Worm (Caenorhabditis elegans) whole organism, L4 larva: ENCODE results near the gene T14A8.2.
A peak's percentile ranks its signal among the peaks of the same experiment; 100 is the strongest.

Source experiments
- F26F4.8 ChIP-seq: fragments of 200-800 bp; sonication (Bioruptor generic); conservative IDR thresholded peaks from 2 replicates; pipeline ENCODE4 v1.3.6; 2022; ENCODE audit warnings: missing genetic modification characterization, missing compliant biosample characterization
- F37D6.2 ChIP-seq: sonication (generic microtip); optimal IDR thresholded peaks from 2 replicates; lab custom pipeline; 2016; ENCODE audit warnings: mild to moderate bottlenecking, missing genetic modification characterization, missing compliant biosample characterization
- F49E8.2 ChIP-seq: sonication (generic microtip); optimal IDR thresholded peaks from 2 replicates; lab custom pipeline; 2016; ENCODE audit warnings: missing compliant biosample characterization, mild to moderate bottlenecking, missing genetic modification characterization, borderline replicate concordance
- Y105C5A.15 ChIP-seq: fragments of 200-800 bp; sonication (Bioruptor generic); IDR thresholded peaks from 2 replicates; pipeline ENCODE4 v1.3.6; 2022; ENCODE audit warnings: missing genetic modification characterization, missing compliant biosample characterization
- Y48G9A.11 ChIP-seq: fragments of 200-800 bp; sonication (Bioruptor generic); IDR thresholded peaks from 2 replicates; pipeline ENCODE4 v1.3.6; 2022; ENCODE audit warnings: missing genetic modification reagents, missing genetic modification characterization, missing compliant biosample characterization
- ZK337.2 ChIP-seq: fragments of 200-800 bp; sonication (Bioruptor generic); IDR thresholded peaks from 2 replicates; pipeline ENCODE4 v1.3.6; 2022; ENCODE audit warnings: missing genetic modification reagents, missing genetic modification characterization, missing compliant biosample characterization
- ZK546.5 ChIP-seq, 2 experiments: sonication (generic microtip); optimal IDR thresholded peaks; 2 replicates each; lab custom pipeline; 2017; ENCODE audit warnings: missing biosample characterization in 2 of 2, missing genetic modification characterization in 2 of 2
- aha-1 ChIP-seq: fragments of 150-350 bp; peaks from one replicate; lab custom pipeline; 2014; ENCODE audit warnings: missing biosample characterization, missing genetic modification characterization
- ceh-28 ChIP-seq: fragments of 150-350 bp; optimal IDR thresholded peaks from 2 replicates; lab custom pipeline; 2014; ENCODE audit warnings: missing biosample characterization, missing genetic modification reagents, missing genetic modification characterization
- ceh-32 ChIP-seq: sonication (generic microtip); optimal IDR thresholded peaks from 2 replicates; lab custom pipeline; 2016; ENCODE audit warnings: mild to moderate bottlenecking, missing genetic modification characterization, missing compliant biosample characterization; ENCODE audit not compliant: poor library complexity
- ceh-44 ChIP-seq: fragments of 200-800 bp; sonication (Bioruptor generic); IDR thresholded peaks from 2 replicates; pipeline ENCODE4 v1.3.6; 2022; ENCODE audit warnings: missing genetic modification reagents, missing genetic modification characterization, missing compliant biosample characterization
- ces-1 ChIP-seq: fragments of 150-350 bp; sonication (generic microtip); optimal IDR thresholded peaks from 4 replicates; lab custom pipeline; 2014; ENCODE audit warnings: missing biosample characterization, missing genetic modification reagents, missing genetic modification characterization
- ctbp-1 ChIP-seq: fragments of 200-800 bp; sonication (Bioruptor generic); IDR thresholded peaks from 2 replicates; pipeline ENCODE4 v1.3.6; 2022; ENCODE audit warnings: missing genetic modification reagents, missing genetic modification characterization, missing compliant biosample characterization
- daf-16 ChIP-seq, 3 experiments: sonication (generic microtip); optimal IDR thresholded peaks; 2 replicates each; lab custom pipeline; 2016 to 2017; ENCODE audit warnings: missing genetic modification characterization in 3 of 3, missing genetic modification reagents in 3 of 3, mild to moderate bottlenecking in 2 of 3, missing compliant biosample characterization in 2 of 3, missing biosample characterization in 1 of 3, moderate library complexity in 1 of 3
- daf-19 ChIP-seq: fragments of 200-800 bp; sonication (Bioruptor generic); conservative IDR thresholded peaks from 2 replicates; pipeline ENCODE4 v1.3.6; 2022; ENCODE audit warnings: missing genetic modification characterization, missing compliant biosample characterization
- dmd-6 ChIP-seq: fragments of 200-800 bp; sonication (Bioruptor generic); IDR thresholded peaks from 2 replicates; pipeline ENCODE4 v1.3.6; 2022; ENCODE audit warnings: missing genetic modification reagents, missing genetic modification characterization, missing compliant biosample characterization
- dpl-1 ChIP-seq: fragments of 150-350 bp; optimal IDR thresholded peaks from 2 replicates; lab custom pipeline; 2014; ENCODE audit warnings: missing biosample characterization, missing genetic modification reagents, missing genetic modification characterization
- dve-1 ChIP-seq: sonication (generic microtip); optimal IDR thresholded peaks from 2 replicates; lab custom pipeline; 2017; ENCODE audit warnings: antibody characterized with exemption, mild to moderate bottlenecking, missing genetic modification characterization, missing compliant biosample characterization; ENCODE audit not compliant: insufficient read depth
- fos-1 ChIP-seq: fragments of 150-350 bp; optimal IDR thresholded peaks from 2 replicates; lab custom pipeline; 2014; ENCODE audit warnings: missing biosample characterization, missing genetic modification characterization
- hif-1 ChIP-seq, 2 experiments: sonication (generic microtip); optimal IDR thresholded peaks; 2 replicates each; lab custom pipeline; 2016 to 2017; ENCODE audit warnings: missing compliant biosample characterization in 2 of 2, missing genetic modification characterization in 2 of 2, missing genetic modification reagents in 2 of 2, missing genotype in 2 of 2, mild to moderate bottlenecking in 1 of 2
- hlh-11 ChIP-seq: fragments of 200-800 bp; sonication (Bioruptor generic); optimal IDR thresholded peaks from 2 replicates; lab custom pipeline; 2018; ENCODE audit warnings: mild to moderate bottlenecking, missing genetic modification characterization, missing compliant biosample characterization
- hlh-30 ChIP-seq: sonication (generic microtip); optimal IDR thresholded peaks from 2 replicates; lab custom pipeline; 2017; ENCODE audit warnings: antibody characterized with exemption, mild to moderate bottlenecking, missing genetic modification characterization, missing compliant biosample characterization; ENCODE audit not compliant: insufficient read depth
- lim-7 ChIP-seq: fragments of 200-800 bp; sonication (Bioruptor generic); IDR thresholded peaks from 2 replicates; pipeline ENCODE4 v1.3.6; 2022; ENCODE audit warnings: missing genetic modification characterization, missing compliant biosample characterization
- lin-1 ChIP-seq: fragments of 200-800 bp; sonication (Bioruptor generic); IDR thresholded peaks from 2 replicates; pipeline ENCODE4 v1.3.6; 2022; ENCODE audit warnings: missing genetic modification reagents, missing genetic modification characterization, missing compliant biosample characterization
- lin-29 ChIP-seq: fragments of 200-800 bp; sonication (Bioruptor generic); IDR thresholded peaks from 2 replicates; pipeline ENCODE4 v1.3.6; 2022; ENCODE audit warnings: missing genetic modification reagents, missing genetic modification characterization, missing compliant biosample characterization
- lin-38 ChIP-seq: fragments of 200-800 bp; sonication (Bioruptor generic); IDR thresholded peaks from 2 replicates; pipeline ENCODE4 v1.3.6; 2022; ENCODE audit warnings: missing genetic modification reagents, missing genetic modification characterization, missing compliant biosample characterization
- lin-39 ChIP-seq: fragments of 150-350 bp; optimal IDR thresholded peaks from 2 replicates; lab custom pipeline; 2014; ENCODE audit warnings: missing biosample characterization, missing genetic modification reagents, missing genetic modification characterization
- lsy-2 ChIP-seq, 2 experiments: fragments of 150-350 bp in 1 of 2; sonication (generic microtip) in 1 of 2; optimal IDR thresholded peaks; 2 replicates each; lab custom pipeline; 2014 to 2017; ENCODE audit warnings: missing biosample characterization in 2 of 2, missing genetic modification characterization in 2 of 2
- madf-9 ChIP-seq: fragments of 200-800 bp; sonication (Bioruptor generic); conservative IDR thresholded peaks from 2 replicates; pipeline ENCODE4 v1.3.6; 2022; ENCODE audit warnings: missing genetic modification reagents, missing genetic modification characterization, missing compliant biosample characterization
- mdl-1 ChIP-seq, 2 experiments: fragments of 150-350 bp in 1 of 2; sonication (generic microtip) in 1 of 2; optimal IDR thresholded peaks; 2 replicates each; lab custom pipeline; 2014 to 2017; ENCODE audit warnings: missing biosample characterization in 2 of 2, missing genetic modification characterization in 2 of 2
- mdt-29 ChIP-seq: fragments of 200-800 bp; sonication (Bioruptor generic); IDR thresholded peaks from 2 replicates; pipeline ENCODE4 v1.3.6; 2022; ENCODE audit warnings: missing genetic modification reagents, missing genetic modification characterization, missing compliant biosample characterization
- mes-2 ChIP-seq: sonication (generic microtip); optimal IDR thresholded peaks from 2 replicates; lab custom pipeline; 2016; ENCODE audit warnings: missing genotype, mild to moderate bottlenecking, missing genetic modification characterization, missing compliant biosample characterization; ENCODE audit not compliant: poor library complexity, severe bottlenecking
- mxl-2 ChIP-seq: fragments of 200-800 bp; sonication (Bioruptor generic); conservative IDR thresholded peaks from 2 replicates; pipeline ENCODE4 v1.3.6; 2022; ENCODE audit warnings: missing genetic modification reagents, missing genetic modification characterization, missing compliant biosample characterization
- nhr-28 ChIP-seq: fragments of 150-350 bp; optimal IDR thresholded peaks from 2 replicates; lab custom pipeline; 2014; ENCODE audit warnings: missing biosample characterization, missing genetic modification characterization
- pha-4 ChIP-seq, 2 experiments: fragments of 150-350 bp in 1 of 2; fragments of 200-800 bp in 1 of 2; sonication (Bioruptor generic) in 1 of 2; IDR thresholded peaks in 1 of 2; optimal IDR thresholded peaks in 1 of 2; 2 replicates each; pipeline versions ENCODE4 v1.3.6 to Lab custom; 2014 to 2022; ENCODE audit warnings: missing genetic modification characterization in 2 of 2, missing genetic modification reagents in 2 of 2, missing biosample characterization in 1 of 2, missing compliant biosample characterization in 1 of 2
- saeg-2 ChIP-seq: fragments of 200-800 bp; sonication (Bioruptor generic); IDR thresholded peaks from 2 replicates; pipeline ENCODE4 v1.3.6; 2022; ENCODE audit warnings: missing genetic modification reagents, missing genetic modification characterization, missing compliant biosample characterization
- sdz-12 ChIP-seq: fragments of 200-800 bp; sonication (Bioruptor generic); optimal IDR thresholded peaks from 2 replicates; lab custom pipeline; 2018; ENCODE audit warnings: mild to moderate bottlenecking, missing genetic modification characterization, missing compliant biosample characterization
- snpc-1.2 ChIP-seq: fragments of 200-800 bp; sonication (Bioruptor generic); IDR thresholded peaks from 2 replicates; pipeline ENCODE4 v1.3.6; 2022; ENCODE audit warnings: missing genetic modification reagents, missing genetic modification characterization, missing compliant biosample characterization
- tag-97 ChIP-seq: fragments of 200-800 bp; sonication (Bioruptor generic); IDR thresholded peaks from 2 replicates; pipeline ENCODE4 v1.3.6; 2022; ENCODE audit warnings: missing genetic modification characterization, missing compliant biosample characterization
- tra-1 ChIP-seq: fragments of 200-800 bp; sonication (Bioruptor generic); IDR thresholded peaks from 2 replicates; pipeline ENCODE4 v1.3.6; 2022; ENCODE audit warnings: missing genetic modification reagents, missing genetic modification characterization, missing compliant biosample characterization
- unc-130 ChIP-seq: sonication (generic microtip); optimal IDR thresholded peaks from 2 replicates; lab custom pipeline; 2016; ENCODE audit warnings: missing genetic modification reagents, missing genetic modification characterization, missing compliant biosample characterization
- zip-11 ChIP-seq: fragments of 200-800 bp; sonication (Bioruptor generic); IDR thresholded peaks from 2 replicates; pipeline ENCODE4 v1.3.6; 2022; ENCODE audit warnings: missing genetic modification characterization, missing compliant biosample characterization
- zip-2 ChIP-seq: fragments of 150-350 bp; optimal IDR thresholded peaks from 2 replicates; lab custom pipeline; 2014; ENCODE audit warnings: missing biosample characterization, missing genetic modification characterization
- ztf-11 ChIP-seq: fragments of 150-350 bp; optimal IDR thresholded peaks from 2 replicates; lab custom pipeline; 2014; ENCODE audit warnings: missing biosample characterization, missing genetic modification characterization
- ztf-7 ChIP-seq: fragments of 150-350 bp; optimal IDR thresholded peaks from 2 replicates; lab custom pipeline; 2014; ENCODE audit warnings: missing biosample characterization, missing genetic modification characterization

The T14A8.2 gene

DNA sequence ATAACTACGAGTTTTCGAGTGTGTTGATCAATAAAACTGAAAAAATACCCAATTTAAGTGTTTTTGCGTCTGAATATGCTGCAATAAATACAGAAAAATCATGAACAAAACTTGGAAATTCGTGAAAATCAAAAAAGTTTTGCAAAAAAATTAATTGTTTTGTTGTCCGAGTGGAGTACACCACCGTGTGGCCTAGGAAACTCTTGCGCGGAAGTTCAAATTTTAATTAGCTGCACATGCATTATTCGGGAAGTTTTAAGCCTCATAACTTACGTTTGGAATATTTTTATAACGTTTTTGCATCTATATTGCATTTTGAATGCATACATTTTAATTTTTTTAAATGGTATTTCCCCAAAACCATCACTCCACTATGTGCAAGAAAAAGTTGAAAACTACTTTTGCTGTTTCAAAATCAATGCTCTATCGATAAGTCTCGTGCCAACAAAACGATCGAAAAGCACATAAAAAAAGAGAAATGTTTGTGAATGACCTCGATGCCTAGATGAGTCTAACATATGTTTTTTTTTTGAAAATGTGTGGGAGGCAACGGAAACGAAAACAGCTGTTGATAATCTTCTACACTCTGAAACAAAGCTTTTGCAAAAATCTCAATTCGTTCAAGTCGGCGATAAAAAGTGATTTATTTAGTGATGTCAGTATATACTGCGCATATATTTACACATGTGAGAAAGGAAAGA lies 5.9 kb downstream of the T14A8.2 start:
- TF ChIP-seq unc-130 (GFP tag; lab: Kevin White, UChicago) (peak; percentile 62), F26F4.8 (GFP tag; lab: Robert Waterston, UW) (no peak), ZK337.2 (GFP tag; lab: Robert Waterston, UW) (peak; percentile 49; the same call in 1 of the 2 replicates), lin-38 (GFP tag; lab: Robert Waterston, UW) (peak; percentile 40), ztf-11 (no peak), Y48G9A.11 (GFP tag; lab: Robert Waterston, UW) (peak; percentile 50; the same call in 1 of the 2 replicates), F49E8.2 (tag; lab: Kevin White, UChicago) (no peak), zip-11 (GFP tag; lab: Robert Waterston, UW) (no peak), hlh-11 (tag; lab: Kevin White, UChicago) (peak; percentile 29), F37D6.2 (no peak), daf-19 (GFP tag; lab: Robert Waterston, UW) (no peak), pha-4 (GFP tag; IDR thresholded peaks at IDR 0.05; lab: Robert Waterston, UW) (no peak), pha-4 (tag; optimal IDR thresholded peaks at IDR 0.05; lab: Kevin White, UChicago) (no peak), dpl-1 (GFP tag; lab: Kevin White, UChicago) (peak; percentile 83), lsy-2 (tag; optimal IDR thresholded peaks at IDR 0.05; lab: Kevin White, UChicago) (peak in 1 of 2 experiments; percentile 45), nhr-28 (tag; lab: Kevin White, UChicago) (peak; percentile 32), daf-16 (GFP tag; optimal IDR thresholded peaks at IDR 0.05; lab: Kevin White, UChicago) (no peak), daf-16 (tag; optimal IDR thresholded peaks at IDR 0.05; lab: Kevin White, UChicago) (peak; percentile 24), hif-1 (tag; optimal IDR thresholded peaks at IDR 0.05; lab: Kevin White, UChicago) (peak in 1 of 2 experiments; percentile 22), ceh-28 (tag; lab: Kevin White, UChicago) (no peak), aha-1 (tag; lab: Kevin White, UChicago) (peak; percentile 60), ces-1 (no peak), sdz-12 (no peak), mes-2 (tag; lab: Kevin White, UChicago) (peak; percentile 92), dve-1 (tag; lab: Kevin White, UChicago) (peak; percentile 41), lin-1 (GFP tag; lab: Robert Waterston, UW) (no peak), lin-29 (GFP tag; lab: Robert Waterston, UW) (no peak), dmd-6 (GFP tag; lab: Robert Waterston, UW) (peak; percentile 38; the same call in 1 of the 2 replicates), mdt-29 (no peak), hlh-30 (tag; lab: Kevin White, UChicago) (no peak), lin-39 (tag; lab: Kevin White, UChicago) (no peak), snpc-1.2 (0 out of 2 replicates have a peak, but pooled peaks have one; percentile 25), ceh-32 (tag; lab: Kevin White, UChicago) (no peak)

ce11 chrIV:7815683-7816183 lies 6.7 kb downstream of the T14A8.2 start, which contains the start of gene cdgs-1:
cdgs-1 (minus strand) TSS chrIV:7815733.
- no peak for TF ChIP-seq tag-97 (GFP tag; lab: Robert Waterston, UW)
- no peak for TF ChIP-seq madf-9
- peak; percentile 23; the same call in 1 of the 2 replicates for TF ChIP-seq ctbp-1 (GFP tag; lab: Robert Waterston, UW)
- TF ChIP-seq ceh-44 (GFP tag; lab: Robert Waterston, UW), result no peak
- TF ChIP-seq hif-1 (tag; optimal IDR thresholded peaks at IDR 0.05; lab: Kevin White, UChicago), result no peak
- TF ChIP-seq nhr-28 (tag; lab: Kevin White, UChicago), result peak; percentile 64
- no peak for TF ChIP-seq pha-4 (GFP tag; IDR thresholded peaks at IDR 0.05; lab: Robert Waterston, UW)
- TF ChIP-seq pha-4 (tag; optimal IDR thresholded peaks at IDR 0.05; lab: Kevin White, UChicago), result peak; percentile 26
- no peak for TF ChIP-seq tra-1 (GFP tag; lab: Robert Waterston, UW)
- peak; percentile 96 for TF ChIP-seq hlh-30 (tag; lab: Kevin White, UChicago)
- no peak for TF ChIP-seq ZK546.5 (tag; optimal IDR thresholded peaks at IDR 0.05; lab: Kevin White, UChicago)
- no peak for TF ChIP-seq mes-2 (tag; lab: Kevin White, UChicago)
- no peak for TF ChIP-seq ceh-32 (tag; lab: Kevin White, UChicago)
- TF ChIP-seq mdl-1 (tag; optimal IDR thresholded peaks at IDR 0.05; lab: Kevin White, UChicago), result peak; percentile 59 to 90
- TF ChIP-seq lsy-2 (tag; optimal IDR thresholded peaks at IDR 0.05; lab: Kevin White, UChicago), result peak in 1 of 2 experiments; percentile 57
- TF ChIP-seq Y105C5A.15, result no peak
- TF ChIP-seq lim-7 (GFP tag; lab: Robert Waterston, UW), result no peak
- no peak for TF ChIP-seq fos-1 (tag; lab: Kevin White, UChicago)
- no peak for TF ChIP-seq zip-11 (GFP tag; lab: Robert Waterston, UW)
- TF ChIP-seq ztf-7 (tag; lab: Kevin White, UChicago), result no peak
- TF ChIP-seq F26F4.8 (GFP tag; lab: Robert Waterston, UW), result no peak
- TF ChIP-seq saeg-2 (GFP tag; lab: Robert Waterston, UW), result no peak
- no peak for TF ChIP-seq zip-2 (tag; lab: Kevin White, UChicago)
- no peak for TF ChIP-seq mxl-2 (GFP tag; lab: Robert Waterston, UW)
